Worm (Caenorhabditis elegans) whole organism, late embryonic: ENCODE data around the gene F56C4.2.

Source experiments
- ama-1 ChIP-seq: fragments of 150-350 bp; optimal IDR thresholded peaks from 2 replicates; lab custom pipeline; 2014
- ceh-22 ChIP-seq: sonication (generic microtip); optimal IDR thresholded peaks from 2 replicates; lab custom pipeline; 2017; ENCODE audit warnings: missing biosample characterization, missing genetic modification characterization
- ceh-48 ChIP-seq: sonication (generic microtip); optimal IDR thresholded peaks from 2 replicates; lab custom pipeline; 2016; ENCODE audit warnings: missing genetic modification characterization, inconsistent platforms, missing compliant biosample characterization
- dmd-4 ChIP-seq: sonication (generic microtip); optimal IDR thresholded peaks from 2 replicates; lab custom pipeline; 2016; ENCODE audit warnings: borderline replicate concordance, missing genetic modification characterization, missing compliant biosample characterization
- fkh-10 ChIP-seq: fragments of 150-350 bp; optimal IDR thresholded peaks from 2 replicates; lab custom pipeline; 2014; ENCODE audit warnings: missing biosample characterization, missing genetic modification reagents, missing genetic modification characterization
- hlh-6 ChIP-seq: sonication (generic microtip); optimal IDR thresholded peaks from 2 replicates; lab custom pipeline; 2016; ENCODE audit warnings: missing genotype, missing genetic modification characterization, missing compliant biosample characterization
- madf-2 ChIP-seq: sonication (generic microtip); optimal IDR thresholded peaks from 2 replicates; lab custom pipeline; 2017; ENCODE audit warnings: missing genetic modification characterization, missing compliant biosample characterization
- odd-2 ChIP-seq: sonication (generic microtip); optimal IDR thresholded peaks from 2 replicates; lab custom pipeline; 2017; ENCODE audit warnings: antibody characterized with exemption, mild to moderate bottlenecking, missing genetic modification characterization, missing compliant biosample characterization
- pha-4 ChIP-seq: fragments of 150-350 bp; optimal IDR thresholded peaks from 2 replicates; lab custom pipeline; 2018; ENCODE audit warnings: missing biosample characterization, missing genetic modification reagents, missing genetic modification characterization
- tbx-7 ChIP-seq: sonication (generic microtip); optimal IDR thresholded peaks from 2 replicates; lab custom pipeline; 2016; ENCODE audit warnings: missing genotype, missing genetic modification characterization, missing compliant biosample characterization

ce11 chrIV:10614918-10615477 lies 24.1 kb upstream of the F56C4.2 start, which contains the start of gene ptr-14:
- TF ChIP-seq odd-2 (tag; lab: Kevin White, UChicago) (no peak), tbx-7 (tag; lab: Kevin White, UChicago) (no peak), fkh-10 (GFP tag; lab: Kevin White, UChicago) (no peak), ceh-48 (tag; lab: Kevin White, UChicago) (no peak), ama-1 (lab: Kevin White, UChicago) (no peak), dmd-4 (tag; lab: Kevin White, UChicago) (no peak), ceh-22 (tag; lab: Kevin White, UChicago) (no peak), madf-2 (tag; lab: Kevin White, UChicago) (no peak), hlh-6 (tag; lab: Kevin White, UChicago) (no peak), pha-4 (tag; lab: Kevin White, UChicago) (no peak)
